Worm (Caenorhabditis elegans): ENCODE data around the gene pak-2.

pak-2 gene

ce11 chrV:11069277-11069676 is 30.0 kb upstream of the pak-2 start, which contains the start of gene T04C12.8:
TSS of gene T04C12.8 (minus strand) at chrV:11069358.
- TF ChIP-seq unc-62 (GFP tag; optimal IDR thresholded peaks at IDR 0.05): no peak

DNA sequence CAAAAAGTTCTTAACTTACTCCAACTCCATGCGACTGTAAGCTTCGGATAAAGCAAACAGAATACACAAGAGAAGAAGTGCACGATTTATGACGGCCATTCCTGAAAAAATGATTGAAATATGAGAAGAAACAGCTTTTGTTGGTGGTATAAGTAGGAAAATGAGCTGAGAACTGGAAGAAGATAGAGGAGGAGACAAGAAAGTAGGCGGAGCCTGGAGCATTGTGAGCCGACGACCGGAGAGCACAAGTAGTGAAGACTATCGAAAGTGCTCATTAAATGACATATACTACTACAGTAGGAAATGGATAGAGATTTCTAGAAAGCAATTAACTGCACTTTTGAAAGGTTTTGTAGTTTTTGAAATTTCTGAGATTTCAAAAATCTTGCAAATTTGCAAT is 26.3 kb upstream of the pak-2 start, which contains the start of gene nlp-80:
Gene nlp-80 (minus strand): TSS at position 101 of the 400 bp plus-strand sequence.
- no peak for TF ChIP-seq unc-62 (GFP tag; optimal IDR thresholded peaks at IDR 0.05)

- TF ChIP-seq unc-62 (GFP tag; optimal IDR thresholded peaks at IDR 0.05): no peak
Measured at ce11 chrV:11063115-11063514, 23.9 kb upstream of the pak-2 start, which contains the start of gene T04C12.9. TSS of gene T04C12.9 (minus strand) at chrV:11063215.

DNA sequence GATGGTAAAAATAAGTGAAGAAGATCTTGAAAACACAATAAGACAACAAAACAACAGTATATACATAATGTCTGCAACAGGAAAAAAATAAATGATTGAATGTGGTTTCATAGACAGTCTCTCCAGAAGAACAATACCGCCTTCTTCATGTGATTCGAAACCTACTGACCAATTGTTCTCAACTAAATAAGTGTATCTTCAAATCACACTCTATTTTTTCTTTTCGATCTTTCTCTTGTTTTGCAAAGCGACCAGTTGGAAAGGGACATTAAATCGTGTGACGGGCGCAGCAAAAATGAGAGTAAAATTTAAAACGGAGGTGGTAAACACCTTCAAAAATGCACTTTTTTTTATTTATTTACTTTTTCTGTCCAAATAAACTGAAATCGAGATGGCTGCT is 22.7 kb upstream of the pak-2 start:
- no peak for TF ChIP-seq unc-62 (GFP tag; optimal IDR thresholded peaks at IDR 0.05)

DNA sequence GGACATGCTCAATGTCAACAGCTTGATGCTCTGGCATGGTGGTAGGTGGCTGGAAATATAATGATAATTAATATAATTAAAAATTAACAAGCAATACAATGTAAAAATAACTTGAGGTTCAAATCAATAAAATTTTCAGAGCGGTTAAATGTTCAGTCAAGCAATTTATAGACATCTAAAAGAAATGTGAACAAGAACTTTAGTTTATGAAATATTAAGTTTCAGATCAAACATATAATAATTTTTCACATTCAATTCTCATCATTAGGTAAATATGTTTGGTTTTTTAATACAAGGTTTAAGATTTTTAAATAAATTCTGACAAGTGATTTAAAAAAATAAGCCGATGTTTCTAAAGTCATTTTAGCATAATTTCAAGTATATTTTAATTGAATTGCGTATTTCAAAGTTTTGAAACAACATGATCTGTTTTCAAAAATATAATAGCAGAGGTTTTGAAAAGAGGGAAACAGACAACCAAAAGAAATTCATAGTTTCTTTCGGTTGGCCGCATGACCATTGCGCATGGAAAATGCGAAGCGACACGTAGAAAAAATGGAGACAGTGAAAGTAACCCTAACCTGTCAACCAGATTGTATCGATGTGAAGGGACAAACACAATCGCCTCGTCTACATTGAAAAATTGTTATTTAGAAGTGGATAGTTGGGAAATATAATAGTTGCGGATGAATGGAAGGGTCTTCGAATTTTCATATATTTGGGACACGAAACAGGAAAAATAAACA is 21.2 kb upstream of the pak-2 start, which contains the start of gene T04C12.11:
Gene T04C12.11 (minus strand): TSS at position 51 of the 746 bp plus-strand sequence.
- no peak for TF ChIP-seq unc-62 (GFP tag; optimal IDR thresholded peaks at IDR 0.05)

DNA sequence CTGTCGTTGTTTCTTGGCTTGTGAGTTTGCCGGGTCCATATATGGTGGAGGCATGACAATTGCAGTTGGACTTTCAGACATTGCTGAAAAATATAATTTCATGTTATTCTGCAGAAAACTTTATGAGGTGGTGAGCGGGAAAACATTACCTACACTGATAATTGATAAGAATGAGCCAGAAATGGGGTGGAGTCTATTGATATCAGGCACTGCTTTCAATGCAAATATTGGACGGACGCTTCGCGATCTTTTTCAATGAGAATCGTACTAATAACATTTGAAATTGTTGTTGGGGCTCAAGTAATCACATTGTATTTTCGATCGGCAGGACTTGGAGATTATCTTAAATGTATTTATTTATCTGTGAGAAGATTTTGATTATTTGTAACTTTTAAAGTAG is 20.0 kb upstream of the pak-2 start, which contains the start of gene T04C12.1:
Gene T04C12.1 (minus strand): TSS at position 90 of the 400 bp plus-strand sequence.
- TF ChIP-seq unc-62 (GFP tag; optimal IDR thresholded peaks at IDR 0.05): no peak

DNA sequence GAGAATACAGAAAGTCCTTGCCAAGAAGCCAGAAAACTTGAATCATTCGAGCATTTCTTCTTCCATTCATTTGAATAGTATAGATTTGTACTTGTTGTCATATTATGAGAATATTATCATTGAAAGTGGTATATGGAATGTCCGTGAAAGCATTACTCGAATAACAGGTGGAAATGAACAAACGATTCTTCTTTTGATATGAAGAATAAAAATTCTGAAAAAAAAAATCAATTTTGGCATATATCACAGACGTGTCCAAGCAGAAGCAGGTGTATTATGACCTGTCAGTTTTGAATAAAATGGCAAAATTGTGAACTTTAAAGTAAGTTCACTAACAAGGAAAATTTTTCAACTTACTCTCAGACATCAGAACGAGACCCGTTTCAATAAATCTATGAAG is 17.8 kb upstream of the pak-2 start, which contains the start of gene srh-75:
Gene srh-75 (minus strand): TSS at position 101 of the 400 bp plus-strand sequence.
- TF ChIP-seq unc-62 (GFP tag; optimal IDR thresholded peaks at IDR 0.05): no peak

ce11 chrV:11056484-11056883 is 17.3 kb upstream of the pak-2 start:
- no peak for TF ChIP-seq unc-62 (GFP tag; optimal IDR thresholded peaks at IDR 0.05)

- TF ChIP-seq unc-62 (GFP tag; optimal IDR thresholded peaks at IDR 0.05): no peak
Measured at ce11 chrV:11053827-11054226, 14.6 kb upstream of the pak-2 start, which contains the start of gene T04C12.7. TSS of gene T04C12.7 (plus strand) at chrV:11054127.

- no peak for TF ChIP-seq unc-62 (GFP tag; optimal IDR thresholded peaks at IDR 0.05)
Measured at ce11 chrV:11051921-11052320, 12.7 kb upstream of the pak-2 start, which contains the start of gene T04C12.33. TSS of gene T04C12.33 (plus strand) at chrV:11052221.

- TF ChIP-seq unc-62 (GFP tag; optimal IDR thresholded peaks at IDR 0.05): no peak
Measured at ce11 chrV:11048678-11049077, 9.4 kb upstream of the pak-2 start, which contains the start of gene srh-74. TSS of gene srh-74 (minus strand) at chrV:11048778.

DNA sequence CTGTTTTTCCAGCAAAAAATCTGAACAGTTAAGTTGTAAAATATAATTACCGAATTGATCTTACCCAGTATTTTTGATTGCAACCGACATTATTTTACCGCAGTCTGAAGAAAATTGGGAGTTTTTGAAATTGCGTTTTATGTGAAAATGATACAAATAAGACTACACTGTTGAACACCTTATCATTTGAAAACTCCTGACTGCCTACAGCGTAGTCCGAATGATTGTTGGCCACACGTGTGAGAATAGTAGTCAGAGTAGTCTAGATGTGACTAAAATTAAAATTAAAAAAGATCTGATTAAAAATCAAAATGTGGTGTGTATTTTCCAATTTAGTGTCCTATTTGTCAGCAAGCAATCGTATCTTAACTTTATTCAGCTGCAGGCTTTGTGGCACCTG is 7.5 kb upstream of the pak-2 start, which contains the start of gene dhs-18:
Gene dhs-18 (minus strand): TSS at position 104 of the 400 bp plus-strand sequence.
- TF ChIP-seq unc-62 (GFP tag; optimal IDR thresholded peaks at IDR 0.05): no peak

DNA sequence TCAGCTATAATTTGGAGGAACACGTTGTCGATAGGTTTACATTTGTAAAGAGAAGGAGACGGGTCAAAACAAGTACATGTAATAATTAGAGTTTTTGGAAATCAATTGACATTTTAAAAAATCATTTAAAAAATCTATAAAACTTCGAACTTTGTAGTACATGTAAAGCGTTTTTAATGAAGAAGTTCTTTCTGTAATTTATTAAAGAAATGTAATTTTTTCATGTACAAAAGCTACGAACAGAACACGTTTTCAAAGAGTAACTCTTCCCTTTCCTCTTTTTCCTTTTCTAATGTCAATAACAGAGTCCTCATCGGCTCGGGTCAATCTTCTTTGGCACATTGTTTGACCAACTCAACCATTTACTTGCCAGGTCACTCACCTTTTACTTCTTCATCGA is 4.5 kb upstream of the pak-2 start, which contains the start of gene C45B11.6:
Gene C45B11.6 (plus strand): TSS at position 301 of the 400 bp plus-strand sequence.
- no peak for TF ChIP-seq unc-62 (GFP tag; optimal IDR thresholded peaks at IDR 0.05)

ce11 chrV:11042538-11042937 is 3.3 kb upstream of the pak-2 start, which contains the start of gene C45B11.2:
TSS of gene C45B11.2 (plus strand) at chrV:11042710.
- TF ChIP-seq unc-62 (GFP tag; optimal IDR thresholded peaks at IDR 0.05): no peak

DNA sequence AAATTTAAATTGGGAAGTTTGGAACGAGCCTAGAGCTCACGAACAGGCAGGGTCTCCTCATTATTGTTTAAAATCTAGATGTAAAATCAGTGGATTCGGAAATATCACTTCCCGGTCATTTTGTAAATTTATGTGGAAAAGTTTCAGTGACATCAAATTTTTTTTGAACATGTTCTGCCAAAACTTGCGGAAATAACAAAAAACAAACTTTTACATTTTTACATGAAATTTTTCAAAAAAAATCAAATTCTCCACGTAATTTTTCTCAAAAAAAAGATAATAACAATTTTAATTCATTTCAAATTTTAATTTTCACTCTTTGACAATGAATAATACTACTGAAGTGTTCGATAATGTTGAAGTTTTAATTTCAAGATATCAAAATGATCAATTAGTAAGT is 2.3 kb upstream of the pak-2 start, which contains the start of gene C45B11.5:
Gene C45B11.5 (plus strand): TSS at position 301 of the 400 bp plus-strand sequence.
- TF ChIP-seq unc-62 (GFP tag; optimal IDR thresholded peaks at IDR 0.05): no peak

- no peak for TF ChIP-seq unc-62 (GFP tag; optimal IDR thresholded peaks at IDR 0.05)
Measured at ce11 chrV:11040473-11040872, 1.2 kb upstream of the pak-2 start, which contains the start of gene C45B11.8. TSS of gene C45B11.8 (plus strand) at chrV:11040773.

Measured in whole organism, dauer.